Worm (Caenorhabditis elegans): ENCODE results near the gene T21B6.3.

The T21B6.3 gene

ce11 chrX:10953834-10954233 lies 5.1 kb upstream of the T21B6.3 start, which contains the start of gene pbo-4:
Gene pbo-4 (plus strand): TSS chrX:10954134.
- TF ChIP-seq sptf-2 (GFP tag; optimal IDR thresholded peaks at IDR 0.05) (no peak), zfh-2 (GFP tag; conservative IDR thresholded peaks at IDR 0.05) (no peak), nfya-1 (tag; optimal IDR thresholded peaks at IDR 0.05; ENCODE audit: borderline replicate concordance, insufficient read depth) (no peak), mes-4 (tag; optimal IDR thresholded peaks at IDR 0.05) (no peak), bed-1 (GFP tag; IDR thresholded peaks at IDR 0.05) (no peak), lsl-1 (GFP tag; optimal IDR thresholded peaks at IDR 0.05) (no peak), let-526 (GFP tag; IDR thresholded peaks at IDR 0.05) (no peak), unc-62 (GFP tag; optimal IDR thresholded peaks at IDR 0.05) (no peak), K12H6.12 (tag; optimal IDR thresholded peaks at IDR 0.05) (no peak), lin-40 (tag; optimal IDR thresholded peaks at IDR 0.05) (no peak), lin-35 (GFP tag; optimal IDR thresholded peaks at IDR 0.05) (no peak), lag-1 (GFP tag; IDR thresholded peaks at IDR 0.05) (no peak), nhr-120 (GFP tag; IDR thresholded peaks at IDR 0.05) (no peak), ztf-26 (tag; optimal IDR thresholded peaks at IDR 0.05) (no peak), nfya-2 (GFP tag; IDR thresholded peaks at IDR 0.05) (no peak), ztf-28 (GFP tag; IDR thresholded peaks at IDR 0.05) (no peak), lir-1 (GFP tag; conservative IDR thresholded peaks at IDR 0.05) (no peak), ceh-91 (GFP tag; IDR thresholded peaks at IDR 0.05) (no peak)

- TF ChIP-seq lir-1 (GFP tag; conservative IDR thresholded peaks at IDR 0.05) (no peak), nhr-80 (tag; optimal IDR thresholded peaks at IDR 0.05) (peak; percentile 6)
These were observed 3.2 kb upstream of the T21B6.3 start for ce11 chrX:10951922-10952321.

ce11 chrX:10951168-10951567 lies 2.4 kb upstream of the T21B6.3 start, which contains the start of gene K09C8.7:
Gene K09C8.7 (minus strand): TSS chrX:10951393.
- no peak for TF ChIP-seq sea-2 (GFP tag; IDR thresholded peaks at IDR 0.05)
- TF ChIP-seq cebp-1 (GFP tag; IDR thresholded peaks at IDR 0.05), result no peak
- no peak for TF ChIP-seq cebp-1 (tag; optimal IDR thresholded peaks at IDR 0.05)
- no peak for TF ChIP-seq ceh-91 (GFP tag; IDR thresholded peaks at IDR 0.05)
- TF ChIP-seq repo-1 (tag; optimal IDR thresholded peaks at IDR 0.05), result no peak
- no peak for TF ChIP-seq cebp-2 (GFP tag; IDR thresholded peaks at IDR 0.05)
- TF ChIP-seq nhr-80 (tag; optimal IDR thresholded peaks at IDR 0.05), result no peak
- TF ChIP-seq B0019.2 (GFP tag; conservative IDR thresholded peaks at IDR 0.05), result no peak
- no peak for TF ChIP-seq tlf-1 (GFP tag; optimal IDR thresholded peaks at IDR 0.05)
- no peak for TF ChIP-seq madf-10 (tag; optimal IDR thresholded peaks at IDR 0.05)
- no peak for TF ChIP-seq bed-2 (GFP tag; IDR thresholded peaks at IDR 0.05)
- TF ChIP-seq unc-130 (GFP tag; optimal IDR thresholded peaks at IDR 0.05), result no peak
- TF ChIP-seq xnd-1 (tag; optimal IDR thresholded peaks at IDR 0.05), result no peak

- TF ChIP-seq F55B11.4 (tag; optimal IDR thresholded peaks at IDR 0.05; ENCODE audit: borderline replicate concordance, insufficient read depth) (no peak), ceh-100 (GFP tag; IDR thresholded peaks at IDR 0.05) (no peak)
These were observed 7.5 kb downstream of the T21B6.3 start, which contains the start of gene pho-7 for ce11 chrX:10941255-10941654. Gene pho-7 (minus strand): TSS chrX:10941355.

DNA sequence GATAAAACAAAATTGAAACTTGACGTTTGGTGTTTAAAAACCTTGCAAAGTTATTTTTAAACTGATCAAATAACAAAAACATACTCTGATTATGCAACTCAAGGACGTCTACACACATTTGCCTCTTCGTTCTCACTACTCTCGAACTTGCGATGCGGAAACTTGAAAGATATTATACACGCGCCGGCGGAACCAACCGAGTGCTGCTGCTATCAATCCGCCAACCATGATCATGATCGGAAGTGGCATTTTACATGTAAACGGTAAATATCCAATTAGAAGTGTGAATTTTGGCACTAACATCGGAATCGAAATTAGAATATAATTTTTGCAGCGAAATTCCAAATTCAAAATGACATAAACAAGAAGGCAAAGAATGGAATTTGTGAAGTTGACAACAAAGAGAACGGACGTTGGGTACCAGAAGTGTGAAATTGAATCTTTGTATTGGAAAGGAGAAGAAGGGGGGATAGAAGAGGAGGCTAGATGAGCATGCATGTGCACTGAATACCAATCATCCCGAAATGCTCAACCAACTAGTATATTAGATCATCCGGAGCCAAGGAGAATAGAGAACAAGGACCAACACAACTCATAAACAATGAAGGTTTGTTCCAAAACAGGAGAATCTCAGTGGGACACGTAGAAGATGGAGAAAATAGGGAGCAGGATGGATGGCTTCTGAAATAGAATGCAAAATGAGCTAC lies 15.3 kb downstream of the T21B6.3 start:
- TF ChIP-seq nhr-90 (tag; optimal IDR thresholded peaks at IDR 0.05) (no peak), fkh-3 (tag; optimal IDR thresholded peaks at IDR 0.05) (no peak), ccch-3 (GFP tag; optimal IDR thresholded peaks at IDR 0.05) (no peak), mcd-1 (GFP tag; IDR thresholded peaks at IDR 0.05) (no peak), lin-40 (tag; optimal IDR thresholded peaks at IDR 0.05) (no peak), pha-4 (tag; optimal IDR thresholded peaks at IDR 0.05) (no peak), sdz-38 (tag; optimal IDR thresholded peaks at IDR 0.05) (no peak), ztf-18 (tag; optimal IDR thresholded peaks at IDR 0.05) (no peak), ceh-58 (GFP tag; IDR thresholded peaks at IDR 0.05) (no peak), K12H6.12 (tag; optimal IDR thresholded peaks at IDR 0.05) (no peak), madf-8 (GFP tag; conservative IDR thresholded peaks at IDR 0.05) (no peak)

Data from whole organism, young adult.